Worm (Caenorhabditis elegans) whole organism, mixed stage, embryonic: Measurements from ENCODE around the gene K11H3.2.

Experiments used
- blmp-1 ChIP-seq: fragments of 150-350 bp; optimal IDR thresholded peaks from 2 replicates; lab custom pipeline; 2014; ENCODE audit warnings: missing biosample characterization, missing genetic modification characterization
- ceh-83 ChIP-seq: fragments of 200-800 bp; sonication (Bioruptor generic); optimal IDR thresholded peaks from 2 replicates; lab custom pipeline; 2018; ENCODE audit warnings: mild to moderate bottlenecking, missing genetic modification characterization, missing compliant biosample characterization
- ces-1 ChIP-seq: fragments of 150-350 bp; optimal IDR thresholded peaks from 2 replicates; lab custom pipeline; 2014; ENCODE audit warnings: missing biosample characterization, missing genetic modification reagents, missing genetic modification characterization
- elt-1 ChIP-seq: sonication (generic microtip); optimal IDR thresholded peaks from 2 replicates; lab custom pipeline; 2017; ENCODE audit warnings: missing genetic modification characterization, mild to moderate bottlenecking, missing compliant biosample characterization, antibody characterized with exemption, moderate library complexity, borderline replicate concordance; ENCODE audit not compliant: insufficient read depth
- lin-13 ChIP-seq: fragments of 150-350 bp; optimal IDR thresholded peaks from 2 replicates; lab custom pipeline; 2014; ENCODE audit warnings: missing biosample characterization, missing genetic modification characterization
- lsy-2 ChIP-seq: fragments of 150-350 bp; optimal IDR thresholded peaks from 2 replicates; lab custom pipeline; 2014; ENCODE audit warnings: missing biosample characterization, missing genetic modification characterization
- nhr-12 ChIP-seq: fragments of 150-350 bp; optimal IDR thresholded peaks from 2 replicates; lab custom pipeline; 2014; ENCODE audit warnings: missing biosample characterization, missing genetic modification characterization
- nhr-237 ChIP-seq: fragments of 150-350 bp; optimal IDR thresholded peaks from 2 replicates; lab custom pipeline; 2014; ENCODE audit warnings: missing biosample characterization, missing genetic modification characterization
- nhr-28 ChIP-seq: fragments of 150-350 bp; optimal IDR thresholded peaks from 2 replicates; lab custom pipeline; 2014; ENCODE audit warnings: missing biosample characterization, missing genetic modification characterization
- nhr-76 ChIP-seq: sonication (generic microtip); optimal IDR thresholded peaks from 2 replicates; lab custom pipeline; 2017; ENCODE audit warnings: missing biosample characterization, missing genetic modification characterization
- pha-4 ChIP-seq: fragments of 150-350 bp; optimal IDR thresholded peaks from 2 replicates; lab custom pipeline; 2018; ENCODE audit warnings: missing biosample characterization, missing genetic modification reagents, missing genetic modification characterization
- snpc-4 ChIP-seq: fragments of 150-350 bp; optimal IDR thresholded peaks from 2 replicates; lab custom pipeline; 2014; ENCODE audit warnings: missing biosample characterization, missing genetic modification characterization
- unc-39 ChIP-seq: fragments of 150-350 bp; optimal IDR thresholded peaks from 2 replicates; lab custom pipeline; 2014; ENCODE audit warnings: missing biosample characterization, missing genetic modification characterization
- ztf-11 ChIP-seq: fragments of 150-350 bp; optimal IDR thresholded peaks from 2 replicates; lab custom pipeline; 2014; ENCODE audit warnings: missing biosample characterization, missing genetic modification characterization

- TF ChIP-seq snpc-4 (no peak), lsy-2 (tag; lab: Kevin White, UChicago) (no peak), nhr-76 (no peak), elt-1 (tag; lab: Kevin White, UChicago) (no peak), blmp-1 (tag; lab: Kevin White, UChicago) (no peak), ztf-11 (tag; lab: Kevin White, UChicago) (no peak), ces-1 (no peak), nhr-28 (tag; lab: Kevin White, UChicago) (no peak), ceh-83 (no peak), unc-39 (tag; lab: Kevin White, UChicago) (no peak), lin-13 (no peak), nhr-12 (tag; lab: Kevin White, UChicago) (no peak), pha-4 (tag; lab: Kevin White, UChicago) (no peak), nhr-237 (tag; lab: Kevin White, UChicago) (no peak)
These were observed 45.1 kb downstream of the K11H3.2 start, which contains the start of gene alg-4 for ce11 chrIII:9891324-9891723.
